Worm (Caenorhabditis elegans): ENCODE measurements around the gene gas-1.

- TF ChIP-seq ztf-23 (GFP tag; IDR thresholded peaks at IDR 0.05) (no peak), med-1 (GFP tag; optimal IDR thresholded peaks at IDR 0.05; ENCODE audit: insufficient read depth) (no peak), tab-1 (GFP tag; IDR thresholded peaks at IDR 0.05) (no peak), ztf-29 (GFP tag; IDR thresholded peaks at IDR 0.05) (no peak), ref-1 (GFP tag; conservative IDR thresholded peaks at IDR 0.05) (no peak)
These were observed 26.2 kb upstream of the gas-1 start, which contains the start of gene ergi-3 for ce11 chrX:15616443-15616842.

All from whole organism, midembryonic.